Worm (Caenorhabditis elegans) whole organism, L3 larva: ENCODE measurements around the gene ZC190.2.

Experiments used
- R02D3.7 ChIP-seq: fragments of 150-350 bp; optimal IDR thresholded peaks from 2 replicates; lab custom pipeline; 2014; ENCODE audit warnings: missing biosample characterization, missing genetic modification characterization
- ZK546.5 ChIP-seq: sonication (generic microtip); optimal IDR thresholded peaks from 2 replicates; lab custom pipeline; 2017; ENCODE audit warnings: missing biosample characterization, missing genetic modification characterization
- aly-2 ChIP-seq: fragments of 150-350 bp; optimal IDR thresholded peaks from 2 replicates; lab custom pipeline; 2014; ENCODE audit warnings: missing biosample characterization, missing genetic modification characterization
- ama-1 ChIP-seq: fragments of 150-350 bp; optimal IDR thresholded peaks from 2 replicates; lab custom pipeline; 2018
- ceh-16 ChIP-seq: sonication (generic microtip); optimal IDR thresholded peaks from 2 replicates; lab custom pipeline; 2017; ENCODE audit warnings: missing biosample characterization, missing genetic modification characterization
- ceh-28 ChIP-seq: fragments of 150-350 bp; optimal IDR thresholded peaks from 2 replicates; lab custom pipeline; 2014; ENCODE audit warnings: missing biosample characterization, missing genetic modification reagents, missing genetic modification characterization
- ceh-82 ChIP-seq: fragments of 150-350 bp; optimal IDR thresholded peaks from 2 replicates; lab custom pipeline; 2014; ENCODE audit warnings: missing biosample characterization, missing genetic modification characterization
- ceh-9 ChIP-seq: sonication (generic microtip); optimal IDR thresholded peaks from 2 replicates; lab custom pipeline; 2018; ENCODE audit warnings: missing biosample characterization, missing genetic modification characterization
- daf-12 ChIP-seq: fragments of 150-350 bp; optimal IDR thresholded peaks from 2 replicates; lab custom pipeline; 2014; ENCODE audit warnings: missing biosample characterization, missing genetic modification reagents, missing genetic modification characterization
- egl-27 ChIP-seq: sonication (generic microtip); optimal IDR thresholded peaks from 4 replicates; lab custom pipeline; 2017; ENCODE audit warnings: missing biosample characterization, missing genetic modification reagents, missing genetic modification characterization
- egl-5 ChIP-seq: fragments of 150-350 bp; optimal IDR thresholded peaks from 2 replicates; lab custom pipeline; 2017; ENCODE audit warnings: missing biosample characterization, missing genetic modification reagents, missing genetic modification characterization, inconsistent platforms
- elt-1 ChIP-seq: fragments of 150-350 bp; optimal IDR thresholded peaks from 2 replicates; lab custom pipeline; 2014; ENCODE audit warnings: missing biosample characterization, missing genetic modification characterization
- elt-2 ChIP-seq: sonication (generic microtip); optimal IDR thresholded peaks from 2 replicates; lab custom pipeline; 2016; ENCODE audit warnings: missing genetic modification reagents, mild to moderate bottlenecking, missing genetic modification characterization, missing compliant biosample characterization
- elt-3 ChIP-seq, 3 experiments: fragments of 150-350 bp in 1 of 3; sonication (generic microtip) in 2 of 3; optimal IDR thresholded peaks; 2 replicates in 2 of 3; 4 replicates in 1 of 3; lab custom pipeline; 2014 to 2017; ENCODE audit warnings: missing biosample characterization in 3 of 3, missing genetic modification characterization in 3 of 3
- eor-1 ChIP-seq, 2 experiments: fragments of 150-350 bp; optimal IDR thresholded peaks; 2 replicates each; lab custom pipeline; 2014 to 2018; ENCODE audit warnings: missing biosample characterization in 2 of 2, missing genetic modification characterization in 2 of 2
- fkh-10 ChIP-seq: sonication (generic microtip); optimal IDR thresholded peaks from 2 replicates; lab custom pipeline; 2017; ENCODE audit warnings: missing biosample characterization, missing genetic modification reagents, missing genetic modification characterization
- fkh-2 ChIP-seq: fragments of 150-350 bp; optimal IDR thresholded peaks from 2 replicates; lab custom pipeline; 2014; ENCODE audit warnings: missing biosample characterization, missing genetic modification reagents, missing genetic modification characterization
- fos-1 ChIP-seq: fragments of 150-350 bp; optimal IDR thresholded peaks from 2 replicates; lab custom pipeline; 2014; ENCODE audit warnings: missing biosample characterization, missing genetic modification characterization
- hmg-11 ChIP-seq: sonication (generic microtip); optimal IDR thresholded peaks from 2 replicates; lab custom pipeline; 2016; ENCODE audit warnings: missing genetic modification characterization, missing compliant biosample characterization
- jun-1 ChIP-seq: fragments of 150-350 bp; optimal IDR thresholded peaks from 2 replicates; lab custom pipeline; 2014; ENCODE audit warnings: missing biosample characterization, missing genetic modification reagents, missing genetic modification characterization
- lin-15B ChIP-seq: fragments of 150-350 bp; optimal IDR thresholded peaks from 2 replicates; lab custom pipeline; 2014; ENCODE audit warnings: missing biosample characterization, missing genetic modification characterization
- lin-39 ChIP-seq: fragments of 150-350 bp; optimal IDR thresholded peaks from 2 replicates; lab custom pipeline; 2018; ENCODE audit warnings: missing biosample characterization, missing genetic modification reagents, missing genetic modification characterization
- lsy-12 ChIP-seq: sonication (generic microtip); optimal IDR thresholded peaks from 2 replicates; lab custom pipeline; 2016; ENCODE audit warnings: mild to moderate bottlenecking, missing genetic modification characterization, missing compliant biosample characterization
- mdl-1 ChIP-seq: fragments of 150-350 bp; optimal IDR thresholded peaks from 2 replicates; lab custom pipeline; 2014; ENCODE audit warnings: missing biosample characterization, missing genetic modification characterization
- mml-1 ChIP-seq: fragments of 150-350 bp; sonication (generic microtip); optimal IDR thresholded peaks from 3 replicates; lab custom pipeline; 2014; ENCODE audit warnings: missing biosample characterization, missing genetic modification characterization
- nfya-1 ChIP-seq: sonication (generic microtip); optimal IDR thresholded peaks from 2 replicates; lab custom pipeline; 2017; ENCODE audit warnings: missing genetic modification characterization, mild to moderate bottlenecking, missing compliant biosample characterization, antibody characterized with exemption, moderate library complexity; ENCODE audit not compliant: insufficient read depth
- nhr-11 ChIP-seq: fragments of 150-350 bp; optimal IDR thresholded peaks from 2 replicates; lab custom pipeline; 2014; ENCODE audit warnings: missing biosample characterization, missing genetic modification characterization
- nhr-12 ChIP-seq: fragments of 150-350 bp; optimal IDR thresholded peaks from 2 replicates; lab custom pipeline; 2014; ENCODE audit warnings: missing biosample characterization, missing genetic modification characterization
- nhr-23 ChIP-seq: fragments of 150-350 bp; optimal IDR thresholded peaks from 2 replicates; lab custom pipeline; 2014; ENCODE audit warnings: missing biosample characterization, missing genetic modification reagents, missing genetic modification characterization
- nhr-237 ChIP-seq: fragments of 150-350 bp; optimal IDR thresholded peaks from 2 replicates; lab custom pipeline; 2014; ENCODE audit warnings: missing biosample characterization, missing genetic modification characterization
- nhr-25 ChIP-seq: sonication (generic microtip); optimal IDR thresholded peaks from 2 replicates; lab custom pipeline; 2017; ENCODE audit warnings: missing biosample characterization, missing genetic modification characterization
- nhr-28 ChIP-seq: fragments of 150-350 bp; optimal IDR thresholded peaks from 2 replicates; lab custom pipeline; 2014; ENCODE audit warnings: missing biosample characterization, missing genetic modification characterization
- nhr-43 ChIP-seq: sonication (generic microtip); optimal IDR thresholded peaks from 2 replicates; lab custom pipeline; 2016; ENCODE audit warnings: mild to moderate bottlenecking, missing genetic modification characterization, missing compliant biosample characterization; ENCODE audit not compliant: poor library complexity, severe bottlenecking
- nhr-67 ChIP-seq: fragments of 150-350 bp; optimal IDR thresholded peaks from 2 replicates; lab custom pipeline; 2014; ENCODE audit warnings: missing biosample characterization, missing genetic modification characterization
- nhr-76 ChIP-seq: fragments of 150-350 bp; sonication (generic microtip); optimal IDR thresholded peaks from 5 replicates; lab custom pipeline; 2014; ENCODE audit warnings: missing biosample characterization, missing genetic modification characterization
- nhr-77 ChIP-seq: fragments of 150-350 bp; optimal IDR thresholded peaks from 2 replicates; lab custom pipeline; 2014; ENCODE audit warnings: missing biosample characterization, missing genetic modification characterization
- pha-4 ChIP-seq: fragments of 150-350 bp; optimal IDR thresholded peaks from 2 replicates; lab custom pipeline; 2014; ENCODE audit warnings: missing biosample characterization, missing genetic modification reagents, missing genetic modification characterization
- pqm-1 ChIP-seq: fragments of 150-350 bp; optimal IDR thresholded peaks from 2 replicates; lab custom pipeline; 2017; ENCODE audit warnings: missing biosample characterization, missing genetic modification characterization, inconsistent platforms
- sea-2 ChIP-seq: fragments of 150-350 bp; sonication (generic microtip); optimal IDR thresholded peaks from 4 replicates; lab custom pipeline; 2014; ENCODE audit warnings: missing biosample characterization, missing genetic modification reagents, missing genetic modification characterization
- skn-1 ChIP-seq: fragments of 150-350 bp; optimal IDR thresholded peaks from 2 replicates; lab custom pipeline; 2014; ENCODE audit warnings: missing biosample characterization, missing genetic modification characterization
- snpc-4 ChIP-seq: fragments of 150-350 bp; optimal IDR thresholded peaks from 2 replicates; lab custom pipeline; 2014; ENCODE audit warnings: missing biosample characterization, missing genetic modification characterization
- tbx-2 ChIP-seq: sonication (generic microtip); optimal IDR thresholded peaks from 2 replicates; lab custom pipeline; 2016; ENCODE audit warnings: mild to moderate bottlenecking, missing genetic modification characterization, missing compliant biosample characterization
- unc-39 ChIP-seq: sonication (generic microtip); optimal IDR thresholded peaks from 4 replicates; lab custom pipeline; 2017; ENCODE audit warnings: missing biosample characterization, missing genetic modification characterization
- unc-62 ChIP-seq: fragments of 150-350 bp; sonication (generic microtip); optimal IDR thresholded peaks from 4 replicates; lab custom pipeline; 2014; ENCODE audit warnings: missing biosample characterization, missing genetic modification reagents, missing genetic modification characterization
- zag-1 ChIP-seq: fragments of 150-350 bp; optimal IDR thresholded peaks from 2 replicates; lab custom pipeline; 2014; ENCODE audit warnings: missing biosample characterization, missing genetic modification characterization
- ztf-11 ChIP-seq: fragments of 150-350 bp; optimal IDR thresholded peaks from 2 replicates; lab custom pipeline; 2014; ENCODE audit warnings: missing biosample characterization, missing genetic modification characterization
- ztf-4 ChIP-seq: fragments of 150-350 bp; optimal IDR thresholded peaks from 2 replicates; lab custom pipeline; 2014; ENCODE audit warnings: missing biosample characterization, missing genetic modification characterization

ZC190.2 gene

ce11 chrV:8660475-8660874 lies 20.7 kb upstream of the ZC190.2 start:
- no peak for TF ChIP-seq fos-1 (tag; lab: Kevin White, UChicago)
- TF ChIP-seq nhr-23 (tag; lab: Kevin White, UChicago) = peak; percentile 40
- TF ChIP-seq eor-1 (tag; optimal IDR thresholded peaks at IDR 0.05; lab: Kevin White, UChicago) = no peak
- TF ChIP-seq nfya-1 (tag; lab: Kevin White, UChicago) = no peak
- no peak for TF ChIP-seq ceh-82
- TF ChIP-seq R02D3.7 = no peak
- TF ChIP-seq pha-4 = no peak
- TF ChIP-seq egl-5 (tag; lab: Kevin White, UChicago) = no peak
- TF ChIP-seq ceh-16 = no peak
- TF ChIP-seq nhr-12 (tag; lab: Kevin White, UChicago) = no peak
- TF ChIP-seq lin-39 (tag; lab: Kevin White, UChicago) = no peak
- TF ChIP-seq nhr-25 (tag; lab: Kevin White, UChicago) = peak; percentile 52
- no peak for TF ChIP-seq nhr-67 (tag; lab: Kevin White, UChicago)
- peak; percentile 60 for TF ChIP-seq nhr-43
- no peak for TF ChIP-seq mdl-1 (tag; lab: Kevin White, UChicago)
- no peak for TF ChIP-seq nhr-28 (tag; lab: Kevin White, UChicago)
- no peak for TF ChIP-seq ztf-11 (tag; lab: Kevin White, UChicago)
- no peak for TF ChIP-seq elt-2 (tag; lab: Kevin White, UChicago)
- no peak for TF ChIP-seq jun-1 (tag; lab: Kevin White, UChicago)
- TF ChIP-seq fkh-2 (tag; lab: Kevin White, UChicago) = no peak
- no peak for TF ChIP-seq daf-12 (tag; lab: Kevin White, UChicago)
- TF ChIP-seq elt-1 (tag; lab: Kevin White, UChicago) = peak; percentile 61

ce11 chrV:8661241-8661954 lies 19.8 kb upstream of the ZC190.2 start:
- TF ChIP-seq unc-39 (tag; lab: Kevin White, UChicago) = no peak
- no peak for TF ChIP-seq nhr-77 (tag; lab: Kevin White, UChicago)
- TF ChIP-seq nhr-23 (tag; lab: Kevin White, UChicago) = peak; percentile 23
- no peak for TF ChIP-seq skn-1 (tag; lab: Kevin White, UChicago)
- TF ChIP-seq nhr-237 (tag; lab: Kevin White, UChicago) = no peak
- TF ChIP-seq mml-1 = peak; percentile 7
- TF ChIP-seq ama-1 (lab: Kevin White, UChicago) = no peak
- TF ChIP-seq nhr-25 (tag; lab: Kevin White, UChicago) = peak; percentile 72
- no peak for TF ChIP-seq egl-27 (tag; lab: Kevin White, UChicago)
- peak; percentile 55 for TF ChIP-seq jun-1 (tag; lab: Kevin White, UChicago)
- no peak for TF ChIP-seq aly-2 (tag; lab: Kevin White, UChicago)
- no peak for TF ChIP-seq egl-5 (tag; lab: Kevin White, UChicago)
- TF ChIP-seq zag-1 (tag; lab: Kevin White, UChicago) = no peak
- peak; percentile 95 for TF ChIP-seq pqm-1 (tag; lab: Kevin White, UChicago)
- TF ChIP-seq ztf-4 (tag; lab: Kevin White, UChicago) = no peak
- TF ChIP-seq tbx-2 = no peak
- TF ChIP-seq nhr-67 (tag; lab: Kevin White, UChicago) = no peak
- TF ChIP-seq lin-15B = no peak
- peak; percentile 55 for TF ChIP-seq nhr-43
- TF ChIP-seq nhr-11 (tag; lab: Kevin White, UChicago) = no peak
- TF ChIP-seq elt-2 (tag; lab: Kevin White, UChicago) = peak; percentile 99
- TF ChIP-seq sea-2 (GFP tag; lab: Kevin White, UChicago) = no peak
- TF ChIP-seq mdl-1 (tag; lab: Kevin White, UChicago) = no peak
- no peak for TF ChIP-seq R02D3.7
- TF ChIP-seq nhr-28 (tag; lab: Kevin White, UChicago) = no peak
- peak; percentile 63 for TF ChIP-seq pha-4
- TF ChIP-seq snpc-4 (tag; lab: Kevin White, UChicago) = no peak
- no peak for TF ChIP-seq fkh-2 (tag; lab: Kevin White, UChicago)
- TF ChIP-seq ceh-16 = no peak
- no peak for TF ChIP-seq lsy-12
- no peak for TF ChIP-seq hmg-11 (tag; lab: Kevin White, UChicago)
- no peak for TF ChIP-seq elt-3 (tag; optimal IDR thresholded peaks at IDR 0.05; lab: Kevin White, UChicago)
- no peak for TF ChIP-seq ceh-9 (tag; lab: Kevin White, UChicago)
- TF ChIP-seq eor-1 (tag; optimal IDR thresholded peaks at IDR 0.05; lab: Kevin White, UChicago) = no peak
- no peak for TF ChIP-seq lin-39 (tag; lab: Kevin White, UChicago)
- TF ChIP-seq elt-1 (tag; lab: Kevin White, UChicago) = no peak
- TF ChIP-seq fkh-10 (GFP tag; lab: Kevin White, UChicago) = no peak
- no peak for TF ChIP-seq unc-62 (GFP tag; lab: Kevin White, UChicago)
- no peak for TF ChIP-seq ceh-28 (tag; lab: Kevin White, UChicago)
- TF ChIP-seq ZK546.5 (tag; lab: Kevin White, UChicago) = no peak
- TF ChIP-seq fos-1 (tag; lab: Kevin White, UChicago) = no peak
- TF ChIP-seq nhr-76 (tag; lab: Kevin White, UChicago) = no peak
- TF ChIP-seq nhr-12 (tag; lab: Kevin White, UChicago) = no peak
- no peak for TF ChIP-seq ceh-82
- TF ChIP-seq nfya-1 (tag; lab: Kevin White, UChicago) = no peak
- TF ChIP-seq daf-12 (tag; lab: Kevin White, UChicago) = no peak
- no peak for TF ChIP-seq ztf-11 (tag; lab: Kevin White, UChicago)
